Worm (Caenorhabditis elegans): Measurements from ENCODE around the gene F13H8.5.

DNA sequence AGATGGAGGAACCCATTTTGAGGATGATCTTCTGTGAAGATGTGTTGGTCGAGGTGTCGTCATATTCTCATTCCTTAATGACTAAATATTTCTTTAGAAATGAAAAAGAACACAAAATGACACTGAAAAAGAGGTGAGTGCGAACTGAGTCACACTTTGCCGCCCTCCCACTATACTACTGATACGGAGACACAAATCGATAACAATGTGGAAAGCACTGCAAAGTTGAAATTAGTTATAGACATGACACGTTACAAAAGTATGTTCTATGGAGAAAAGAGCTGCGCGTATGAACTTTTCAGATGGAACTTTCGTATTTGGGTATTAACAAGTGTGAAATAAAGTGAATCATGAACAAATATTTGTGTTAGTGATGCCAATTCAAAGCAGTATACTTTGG, 11.8 kb downstream of the F13H8.5 start, which contains the start of gene tat-4:
- no peak for TF ChIP-seq pha-4 (GFP tag; IDR thresholded peaks at IDR 0.05)
- TF ChIP-seq pha-4 (tag; optimal IDR thresholded peaks at IDR 0.05), result no peak
- no peak for TF ChIP-seq snpc-4 (tag; optimal IDR thresholded peaks at IDR 0.05)
- TF ChIP-seq zag-1 (tag; optimal IDR thresholded peaks at IDR 0.05), result no peak
- TF ChIP-seq ces-1 (GFP tag; optimal IDR thresholded peaks at IDR 0.05), result no peak

All from whole organism, L4 larva.